Worm (Caenorhabditis elegans) whole organism, mixed stage, embryonic: ENCODE results near the gene F48B9.1.

ENCODE experiments used
- M03D4.4 ChIP-seq: sonication (generic microtip); optimal IDR thresholded peaks from 2 replicates; lab custom pipeline; 2017; ENCODE audit warnings: mild to moderate bottlenecking, missing genetic modification characterization, missing compliant biosample characterization
- bed-3 ChIP-seq: fragments of 200-800 bp; sonication (Bioruptor generic); optimal IDR thresholded peaks from 3 replicates; lab custom pipeline; 2018; ENCODE audit warnings: mild to moderate bottlenecking, missing genetic modification characterization, moderate library complexity, missing compliant biosample characterization
- ceh-39 ChIP-seq: fragments of 150-350 bp; optimal IDR thresholded peaks from 2 replicates; lab custom pipeline; 2014; ENCODE audit warnings: missing biosample characterization, missing genetic modification characterization
- ceh-43 ChIP-seq: fragments of 200-800 bp; sonication (Bioruptor generic); optimal IDR thresholded peaks from 2 replicates; lab custom pipeline; 2018; ENCODE audit warnings: mild to moderate bottlenecking, missing genetic modification characterization, moderate library complexity, missing compliant biosample characterization
- ceh-83 ChIP-seq: fragments of 200-800 bp; sonication (Bioruptor generic); optimal IDR thresholded peaks from 2 replicates; lab custom pipeline; 2018; ENCODE audit warnings: mild to moderate bottlenecking, missing genetic modification characterization, missing compliant biosample characterization
- ces-1 ChIP-seq: fragments of 150-350 bp; optimal IDR thresholded peaks from 2 replicates; lab custom pipeline; 2014; ENCODE audit warnings: missing biosample characterization, missing genetic modification reagents, missing genetic modification characterization
- drap-1 ChIP-seq: fragments of 200-800 bp; sonication (Bioruptor generic); optimal IDR thresholded peaks from 3 replicates; lab custom pipeline; 2018; ENCODE audit warnings: mild to moderate bottlenecking, missing genetic modification characterization, missing compliant biosample characterization
- elt-1 ChIP-seq: sonication (generic microtip); optimal IDR thresholded peaks from 2 replicates; lab custom pipeline; 2017; ENCODE audit warnings: missing genetic modification characterization, mild to moderate bottlenecking, missing compliant biosample characterization, antibody characterized with exemption, moderate library complexity, borderline replicate concordance; ENCODE audit not compliant: insufficient read depth
- elt-3 ChIP-seq: fragments of 150-350 bp; optimal IDR thresholded peaks from 2 replicates; lab custom pipeline; 2014; ENCODE audit warnings: missing biosample characterization, missing genetic modification characterization
- flh-1 ChIP-seq: fragments of 200-800 bp; sonication (Bioruptor generic); optimal IDR thresholded peaks from 2 replicates; lab custom pipeline; 2018; ENCODE audit warnings: mild to moderate bottlenecking, missing genetic modification characterization, moderate library complexity, missing compliant biosample characterization
- hlh-1 ChIP-seq: fragments of 150-350 bp; optimal IDR thresholded peaks from 2 replicates; lab custom pipeline; 2014; ENCODE audit warnings: missing biosample characterization, missing genetic modification reagents, missing genetic modification characterization
- lin-13 ChIP-seq: fragments of 150-350 bp; optimal IDR thresholded peaks from 2 replicates; lab custom pipeline; 2014; ENCODE audit warnings: missing biosample characterization, missing genetic modification characterization
- lin-32 ChIP-seq: fragments of 200-800 bp; sonication (Bioruptor generic); optimal IDR thresholded peaks from 2 replicates; lab custom pipeline; 2018; ENCODE audit warnings: mild to moderate bottlenecking, missing genetic modification characterization, missing compliant biosample characterization
- mls-2 ChIP-seq: sonication (generic microtip); optimal IDR thresholded peaks from 2 replicates; lab custom pipeline; 2016; ENCODE audit warnings: mild to moderate bottlenecking, missing genetic modification characterization, moderate library complexity, missing compliant biosample characterization
- nhr-12 ChIP-seq: fragments of 150-350 bp; optimal IDR thresholded peaks from 2 replicates; lab custom pipeline; 2014; ENCODE audit warnings: missing biosample characterization, missing genetic modification characterization
- nhr-2 ChIP-seq: fragments of 150-350 bp; optimal IDR thresholded peaks from 2 replicates; lab custom pipeline; 2014; ENCODE audit warnings: missing biosample characterization, missing genetic modification characterization
- nhr-237 ChIP-seq: fragments of 150-350 bp; optimal IDR thresholded peaks from 2 replicates; lab custom pipeline; 2014; ENCODE audit warnings: missing biosample characterization, missing genetic modification characterization
- nhr-28 ChIP-seq: fragments of 150-350 bp; optimal IDR thresholded peaks from 2 replicates; lab custom pipeline; 2014; ENCODE audit warnings: missing biosample characterization, missing genetic modification characterization
- nhr-76 ChIP-seq: sonication (generic microtip); optimal IDR thresholded peaks from 2 replicates; lab custom pipeline; 2017; ENCODE audit warnings: missing biosample characterization, missing genetic modification characterization
- pha-4 ChIP-seq: fragments of 150-350 bp; optimal IDR thresholded peaks from 2 replicates; lab custom pipeline; 2018; ENCODE audit warnings: missing biosample characterization, missing genetic modification reagents, missing genetic modification characterization
- sem-2 ChIP-seq: fragments of 200-800 bp; sonication (Bioruptor generic); optimal IDR thresholded peaks from 2 replicates; lab custom pipeline; 2018; ENCODE audit warnings: mild to moderate bottlenecking, missing genetic modification characterization, missing compliant biosample characterization
- snpc-4 ChIP-seq: fragments of 150-350 bp; optimal IDR thresholded peaks from 2 replicates; lab custom pipeline; 2014; ENCODE audit warnings: missing biosample characterization, missing genetic modification characterization
- sptf-1 ChIP-seq: sonication (generic microtip); optimal IDR thresholded peaks from 2 replicates; lab custom pipeline; 2017; ENCODE audit warnings: mild to moderate bottlenecking, missing genetic modification characterization, moderate library complexity, missing compliant biosample characterization
- tbx-8 ChIP-seq: fragments of 200-800 bp; sonication (Bioruptor generic); optimal IDR thresholded peaks from 2 replicates; lab custom pipeline; 2018; ENCODE audit warnings: mild to moderate bottlenecking, missing genetic modification characterization, moderate library complexity, missing compliant biosample characterization
- unc-120 ChIP-seq: sonication (generic microtip); optimal IDR thresholded peaks from 2 replicates; lab custom pipeline; 2017; ENCODE audit warnings: missing genetic modification characterization, missing compliant biosample characterization; ENCODE audit not compliant: poor library complexity, severe bottlenecking
- unc-39 ChIP-seq: fragments of 150-350 bp; optimal IDR thresholded peaks from 2 replicates; lab custom pipeline; 2014; ENCODE audit warnings: missing biosample characterization, missing genetic modification characterization
- zip-8 ChIP-seq: fragments of 150-350 bp; optimal IDR thresholded peaks from 2 replicates; lab custom pipeline; 2014; ENCODE audit warnings: missing biosample characterization, missing genetic modification characterization
- ztf-11 ChIP-seq: fragments of 150-350 bp; optimal IDR thresholded peaks from 2 replicates; lab custom pipeline; 2014; ENCODE audit warnings: missing biosample characterization, missing genetic modification characterization

Gene F48B9.1

ce11 chrX:2177731-2178326 is 2.9 kb upstream of the F48B9.1 start:
- TF ChIP-seq drap-1 (GFP tag; lab: Kevin White, UChicago): no peak
- TF ChIP-seq unc-39 (tag; lab: Kevin White, UChicago): no peak
- TF ChIP-seq nhr-2 (tag; lab: Kevin White, UChicago): no peak

- no peak for TF ChIP-seq zip-8
Observed at ce11 chrX:2178410-2178944, 2.2 kb upstream of the F48B9.1 start.

ce11 chrX:2188885-2189284 is 8.2 kb downstream of the F48B9.1 start:
- no peak for TF ChIP-seq unc-39 (tag; lab: Kevin White, UChicago)
- TF ChIP-seq ces-1 (GFP tag; lab: Kevin White, UChicago): no peak
- TF ChIP-seq flh-1: no peak
- TF ChIP-seq pha-4 (tag; lab: Kevin White, UChicago): no peak
- TF ChIP-seq unc-120 (tag; lab: Kevin White, UChicago): peak; percentile 29
- TF ChIP-seq hlh-1 (tag; lab: Kevin White, UChicago): peak; percentile 83
- TF ChIP-seq snpc-4 (tag; lab: Kevin White, UChicago): no peak

ce11 chrX:2190740-2191139 is 10.1 kb downstream of the F48B9.1 start:
- no peak for TF ChIP-seq nhr-237 (tag; lab: Kevin White, UChicago)
- no peak for TF ChIP-seq ceh-83
- no peak for TF ChIP-seq sptf-1 (tag; lab: Kevin White, UChicago)
- no peak for TF ChIP-seq lin-32 (GFP tag; lab: Kevin White, UChicago)
- TF ChIP-seq lin-13 (tag; lab: Kevin White, UChicago): no peak
- no peak for TF ChIP-seq ceh-43 (GFP tag; lab: Kevin White, UChicago)
- TF ChIP-seq bed-3 (GFP tag; lab: Kevin White, UChicago): no peak
- TF ChIP-seq, all 35 proteins: peak for 0

DNA sequence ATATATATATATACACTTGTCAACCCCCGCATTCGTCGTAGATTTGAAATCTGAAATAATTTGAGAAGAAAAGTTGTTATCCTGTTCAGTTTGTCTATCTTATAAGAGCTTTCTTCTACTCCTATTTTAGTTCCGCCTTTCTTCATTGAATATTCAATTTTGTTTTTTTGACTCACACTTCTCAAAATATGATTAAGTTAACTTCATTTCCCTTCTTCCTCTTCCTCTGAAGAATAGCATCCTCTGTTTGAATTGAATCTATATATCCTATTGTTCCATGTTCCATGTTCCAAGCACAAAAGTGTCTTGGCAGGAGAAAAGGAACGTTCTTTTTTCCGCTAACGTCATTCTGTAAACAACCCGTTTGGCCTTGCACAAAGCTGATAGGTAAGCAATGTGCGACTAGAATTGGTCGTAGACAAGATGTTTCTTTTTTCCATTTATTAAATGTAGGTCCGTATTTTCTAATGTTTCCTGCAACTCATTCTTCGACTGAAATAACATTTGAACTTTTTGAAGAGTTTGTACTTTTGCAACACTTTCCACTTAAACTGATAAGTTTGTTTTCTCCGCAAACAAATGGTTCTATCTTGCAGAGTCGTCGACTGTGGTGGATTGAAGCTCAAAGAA is 11.4 kb downstream of the F48B9.1 start, which contains the start of gene gap-1:
gap-1 (plus strand) TSS at position 580 of the 630 bp plus-strand sequence.
- TF ChIP-seq ceh-43 (GFP tag; lab: Kevin White, UChicago) (no peak), M03D4.4 (tag; lab: Kevin White, UChicago) (no peak), lin-32 (GFP tag; lab: Kevin White, UChicago) (no peak), ztf-11 (tag; lab: Kevin White, UChicago) (no peak), nhr-76 (tag; lab: Kevin White, UChicago) (no peak), nhr-12 (tag; lab: Kevin White, UChicago) (no peak), sem-2 (GFP tag; lab: Kevin White, UChicago) (no peak), mls-2 (tag; lab: Kevin White, UChicago) (no peak), tbx-8 (GFP tag; lab: Kevin White, UChicago) (no peak), hlh-1 (tag; lab: Kevin White, UChicago) (no peak), elt-1 (tag; lab: Kevin White, UChicago) (no peak), flh-1 (no peak), bed-3 (GFP tag; lab: Kevin White, UChicago) (no peak), nhr-28 (tag; lab: Kevin White, UChicago) (no peak), ceh-39 (no peak), drap-1 (GFP tag; lab: Kevin White, UChicago) (no peak)

- TF ChIP-seq nhr-76 (tag; lab: Kevin White, UChicago): no peak
- TF ChIP-seq elt-3: no peak
- TF ChIP-seq drap-1 (GFP tag; lab: Kevin White, UChicago): no peak
- no peak for TF ChIP-seq bed-3 (GFP tag; lab: Kevin White, UChicago)
- no peak for TF ChIP-seq ztf-11 (tag; lab: Kevin White, UChicago)
- no peak for TF ChIP-seq sem-2 (GFP tag; lab: Kevin White, UChicago)
- no peak for TF ChIP-seq ces-1 (GFP tag; lab: Kevin White, UChicago)
- TF ChIP-seq snpc-4 (tag; lab: Kevin White, UChicago): no peak
- TF ChIP-seq, all 35 proteins: peak for 0
Observed at ce11 chrX:2197444-2197843, 16.8 kb downstream of the F48B9.1 start.
